Worm (Caenorhabditis elegans) whole organism, young adult: ENCODE results near the gene sdha-1.

Experiments used
- F57A8.1 ChIP-seq: fragments of 200-800 bp; sonication (Bioruptor generic); optimal IDR thresholded peaks from 2 replicates; lab custom pipeline; 2018; ENCODE audit warnings: mild to moderate bottlenecking, missing genetic modification characterization, moderate library complexity, missing compliant biosample characterization
- K11D2.4 ChIP-seq: fragments of 200-800 bp; sonication (Bioruptor generic); IDR thresholded peaks from 2 replicates; pipeline ENCODE4 v1.3.6; 2022; ENCODE audit warnings: missing genetic modification reagents, missing genetic modification characterization, missing compliant biosample characterization
- T26A5.8 ChIP-seq: sonication (generic microtip); optimal IDR thresholded peaks from 2 replicates; lab custom pipeline; 2016; ENCODE audit warnings: missing genetic modification characterization, missing compliant biosample characterization
- atf-7 ChIP-seq: sonication (generic microtip); optimal IDR thresholded peaks from 2 replicates; lab custom pipeline; 2017; ENCODE audit warnings: mild to moderate bottlenecking, missing genetic modification characterization, missing compliant biosample characterization
- ekl-4 ChIP-seq: fragments of 200-800 bp; sonication (Bioruptor generic); IDR thresholded peaks from 2 replicates; pipeline ENCODE4 v1.3.6; 2022; ENCODE audit warnings: missing genetic modification reagents, missing genetic modification characterization, missing compliant biosample characterization
- mel-28 ChIP-seq: sonication (generic microtip); optimal IDR thresholded peaks from 2 replicates; lab custom pipeline; 2016; ENCODE audit warnings: borderline replicate concordance, mild to moderate bottlenecking, missing genetic modification characterization, missing compliant biosample characterization
- nfya-1 ChIP-seq: sonication (generic microtip); optimal IDR thresholded peaks from 2 replicates; lab custom pipeline; 2017; ENCODE audit warnings: antibody characterized with exemption, missing compliant biosample characterization, missing genetic modification characterization, borderline replicate concordance; ENCODE audit not compliant: insufficient read depth
- nfyb-1 ChIP-seq: fragments of 200-800 bp; sonication (Bioruptor generic); IDR thresholded peaks from 2 replicates; pipeline ENCODE4 v1.3.6; 2022; ENCODE audit warnings: missing genetic modification reagents, missing genetic modification characterization, missing compliant biosample characterization
- nhr-120 ChIP-seq: fragments of 200-800 bp; sonication (Bioruptor generic); IDR thresholded peaks from 2 replicates; pipeline ENCODE4 v1.3.6; 2022; ENCODE audit warnings: missing genetic modification characterization, missing compliant biosample characterization
- nhr-27 ChIP-seq: fragments of 200-800 bp; sonication (Bioruptor generic); optimal IDR thresholded peaks from 2 replicates; lab custom pipeline; 2018; ENCODE audit warnings: mild to moderate bottlenecking, missing genetic modification characterization, moderate library complexity, missing compliant biosample characterization
- pbrm-1 ChIP-seq: fragments of 200-800 bp; sonication (Bioruptor generic); IDR thresholded peaks from 2 replicates; pipeline ENCODE4 v1.3.6; 2022; ENCODE audit warnings: missing genetic modification reagents, missing genetic modification characterization, missing compliant biosample characterization
- sdz-38 ChIP-seq: sonication (generic microtip); optimal IDR thresholded peaks from 2 replicates; lab custom pipeline; 2016; ENCODE audit warnings: missing genotype, missing genetic modification characterization, missing compliant biosample characterization
- snpc-4 ChIP-seq, 5 experiments: fragments of 150-350 bp in 1 of 5; sonication (generic microtip) in 4 of 5; optimal IDR thresholded peaks; 2 replicates each; lab custom pipeline; 2014 to 2018; ENCODE audit warnings: missing genetic modification characterization in 5 of 5, missing biosample characterization in 3 of 5, antibody characterized with exemption in 2 of 5, mild to moderate bottlenecking in 2 of 5, missing compliant biosample characterization in 2 of 5, missing genotype in 2 of 5, moderate library complexity in 2 of 5, missing genetic modification reagents in 1 of 5
- unc-62 ChIP-seq: fragments of 150-350 bp; optimal IDR thresholded peaks from 2 replicates; lab custom pipeline; 2014; ENCODE audit warnings: missing biosample characterization, missing genetic modification reagents, missing genetic modification characterization

DNA sequence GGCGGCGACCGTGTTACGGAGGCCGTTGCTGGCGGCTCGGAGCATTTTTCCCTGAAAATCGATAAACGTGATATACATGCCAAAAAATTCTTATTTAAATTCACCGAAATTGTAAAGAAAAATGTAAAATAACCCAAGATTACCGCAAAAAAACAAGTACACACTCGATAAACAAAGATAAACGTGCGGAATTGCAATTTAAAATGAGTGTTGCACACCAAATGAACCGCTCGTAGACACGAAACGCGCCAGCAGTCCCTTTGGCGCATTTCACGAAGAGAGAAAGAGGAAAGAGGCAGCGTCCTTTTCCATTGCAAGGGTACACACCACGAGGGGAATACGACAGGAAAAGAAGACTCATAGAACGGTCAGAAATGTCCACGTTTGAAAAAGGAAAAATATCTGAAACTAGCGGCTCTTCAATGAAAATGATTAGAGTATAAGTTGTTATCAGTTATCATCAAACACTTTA lies at the start of gene sdha-1:
- peak; percentile 37 for TF ChIP-seq atf-7 (tag; lab: Kevin White, UChicago)
- TF ChIP-seq mel-28 (tag; lab: Kevin White, UChicago): no peak
- TF ChIP-seq nfya-1 (tag; lab: Kevin White, UChicago): no peak
- TF ChIP-seq sdz-38 (tag; lab: Kevin White, UChicago): no peak
- peak; percentile 19; the same call in 1 of the 2 replicates for TF ChIP-seq nfyb-1 (GFP tag; lab: Robert Waterston, UW)
- peak; percentile 53; the same call in 1 of the 2 replicates for TF ChIP-seq pbrm-1 (GFP tag; lab: Robert Waterston, UW)
- no peak for TF ChIP-seq snpc-4 (GFP tag; optimal IDR thresholded peaks at IDR 0.05; lab: Kevin White, UChicago)
- peak in 3 of 4 experiments; percentile 34 to 50 (median 38) for TF ChIP-seq snpc-4 (tag; optimal IDR thresholded peaks at IDR 0.05; lab: Kevin White, UChicago)
- TF ChIP-seq F57A8.1 (GFP tag; lab: Kevin White, UChicago): no peak
- no peak for TF ChIP-seq T26A5.8 (tag; lab: Kevin White, UChicago)
- no peak for TF ChIP-seq ekl-4 (GFP tag; lab: Robert Waterston, UW)
- TF ChIP-seq nhr-120: no peak
- TF ChIP-seq nhr-27 (tag; lab: Kevin White, UChicago): no peak
- TF ChIP-seq K11D2.4 (GFP tag; lab: Robert Waterston, UW): peak; percentile 78
- TF ChIP-seq unc-62 (GFP tag; lab: Kevin White, UChicago): peak; percentile 14
